Worm (Caenorhabditis elegans): Measurements from ENCODE around the gene F30H5.5.
A peak's percentile ranks its signal among the peaks of the same experiment; 100 is the strongest.

F30H5.5 gene

DNA sequence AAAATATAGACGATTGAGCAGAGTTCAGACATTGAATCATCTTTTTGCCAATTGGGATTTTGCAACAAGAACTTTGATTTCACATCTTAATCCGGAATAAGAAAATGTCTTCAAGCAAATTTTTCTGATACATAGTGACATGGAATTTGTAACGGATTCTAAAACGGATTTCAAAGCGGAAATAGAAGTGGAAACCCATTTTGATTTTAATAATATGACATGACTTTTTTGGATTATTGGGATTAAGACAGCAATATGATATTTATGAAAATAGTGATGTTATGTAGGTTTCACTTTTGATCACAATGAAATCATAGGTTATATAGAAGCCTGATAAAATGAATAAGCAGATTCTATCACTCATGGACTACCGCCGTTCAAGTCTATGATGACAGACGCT lies 43.6 kb downstream of the F30H5.5 start:
- TF ChIP-seq hlh-11 (tag; optimal IDR thresholded peaks at IDR 0.05) (no peak), aha-1 (tag) (peak; percentile 54), ztf-11 (tag; optimal IDR thresholded peaks at IDR 0.05) (no peak), F37D6.2 (tag; optimal IDR thresholded peaks at IDR 0.05) (no peak)

ce11 chrIII:535266-536107 lies 46.9 kb downstream of the F30H5.5 start:
- peak; percentile 54; the same call in 1 of the 2 replicates for TF ChIP-seq dmd-9 (GFP tag; IDR thresholded peaks at IDR 0.05)
- no peak for TF ChIP-seq lin-29 (GFP tag; IDR thresholded peaks at IDR 0.05)
- peak; percentile 41 for TF ChIP-seq pqm-1 (tag; optimal IDR thresholded peaks at IDR 0.05)
- no peak for TF ChIP-seq sdz-12 (GFP tag; optimal IDR thresholded peaks at IDR 0.05)
- TF ChIP-seq arid-1 (GFP tag; conservative IDR thresholded peaks at IDR 0.05): peak; percentile 55; the same call in 1 of the 2 replicates
- TF ChIP-seq pha-4 (GFP tag; IDR thresholded peaks at IDR 0.05): peak; percentile 71; the same call in 1 of the 2 replicates
- no peak for TF ChIP-seq pha-4 (tag; optimal IDR thresholded peaks at IDR 0.05)
- TF ChIP-seq F10B5.3 (tag; optimal IDR thresholded peaks at IDR 0.05): no peak
- TF ChIP-seq daf-19 (GFP tag; conservative IDR thresholded peaks at IDR 0.05): no peak
- no peak for TF ChIP-seq F37D6.2 (tag; optimal IDR thresholded peaks at IDR 0.05)
- TF ChIP-seq jun-1 (tag; optimal IDR thresholded peaks at IDR 0.05): no peak
- TF ChIP-seq zip-11 (GFP tag; IDR thresholded peaks at IDR 0.05): no peak
- TF ChIP-seq lin-39 (tag; optimal IDR thresholded peaks at IDR 0.05): no peak
- no peak for TF ChIP-seq egl-27 (tag; optimal IDR thresholded peaks at IDR 0.05)
- no peak for TF ChIP-seq T20F7.1 (GFP tag; optimal IDR thresholded peaks at IDR 0.05)
- no peak for TF ChIP-seq mxl-2 (GFP tag; conservative IDR thresholded peaks at IDR 0.05)
- TF ChIP-seq aha-1 (tag): no peak
- TF ChIP-seq gei-8 (GFP tag; optimal IDR thresholded peaks at IDR 0.05): no peak
- 0 out of 2 replicates have a peak, but pooled peaks have one; percentile 47 for TF ChIP-seq Y48G9A.11 (GFP tag; IDR thresholded peaks at IDR 0.05)
- no peak for TF ChIP-seq dpl-1 (GFP tag; optimal IDR thresholded peaks at IDR 0.05)
- TF ChIP-seq mxl-3 (GFP tag; optimal IDR thresholded peaks at IDR 0.05): peak; percentile 11
- no peak for TF ChIP-seq daf-8 (GFP tag; IDR thresholded peaks at IDR 0.05)
- no peak for TF ChIP-seq Y105C5A.15 (GFP tag; IDR thresholded peaks at IDR 0.05)
- TF ChIP-seq F44E2.7 (GFP tag; IDR thresholded peaks at IDR 0.05): no peak
- TF ChIP-seq nhr-237 (tag; optimal IDR thresholded peaks at IDR 0.05): no peak
- peak; percentile 72; the same call in 1 of the 2 replicates for TF ChIP-seq egl-43 (GFP tag; IDR thresholded peaks at IDR 0.05)
- no peak for TF ChIP-seq ceh-28 (tag; optimal IDR thresholded peaks at IDR 0.05)
- no peak for TF ChIP-seq set-16 (GFP tag; IDR thresholded peaks at IDR 0.05)
- TF ChIP-seq ceh-82 (tag; optimal IDR thresholded peaks at IDR 0.05): no peak
- TF ChIP-seq nhr-102 (tag; optimal IDR thresholded peaks at IDR 0.05): peak; percentile 51
- no peak for TF ChIP-seq ZK337.2 (GFP tag; IDR thresholded peaks at IDR 0.05)
- TF ChIP-seq rbr-2 (tag; optimal IDR thresholded peaks at IDR 0.05): no peak
- peak; percentile 13 for TF ChIP-seq hlh-30 (tag; optimal IDR thresholded peaks at IDR 0.05; ENCODE audit: insufficient read depth)
- TF ChIP-seq nhr-76 (tag; optimal IDR thresholded peaks at IDR 0.05): no peak
- peak; percentile 16 for TF ChIP-seq ztf-7 (tag; optimal IDR thresholded peaks at IDR 0.05)
- TF ChIP-seq tra-1 (GFP tag; IDR thresholded peaks at IDR 0.05): peak; percentile 72; the same call in 1 of the 2 replicates
- peak; percentile 61 for TF ChIP-seq nhr-48 (tag; optimal IDR thresholded peaks at IDR 0.05)
- 0 out of 2 replicates have a peak, but pooled peaks have one; percentile 58 for TF ChIP-seq dmd-8 (GFP tag; IDR thresholded peaks at IDR 0.05)
- no peak for TF ChIP-seq ZK546.5 (tag; optimal IDR thresholded peaks at IDR 0.05)
- TF ChIP-seq lsy-2 (tag; optimal IDR thresholded peaks at IDR 0.05): peak in 1 of 2 experiments; percentile 49
- TF ChIP-seq dve-1 (tag; optimal IDR thresholded peaks at IDR 0.05; ENCODE audit: insufficient read depth): peak; percentile 67
- no peak for TF ChIP-seq aly-2 (tag; optimal IDR thresholded peaks at IDR 0.05)
- TF ChIP-seq cey-2 (tag; optimal IDR thresholded peaks at IDR 0.05; ENCODE audit: borderline replicate concordance, insufficient read depth): no peak
- TF ChIP-seq lin-13 (GFP tag; optimal IDR thresholded peaks at IDR 0.05): no peak
- no peak for TF ChIP-seq lin-15B (tag; optimal IDR thresholded peaks at IDR 0.05)
- no peak for TF ChIP-seq ceh-44 (GFP tag; IDR thresholded peaks at IDR 0.05)
